Worm (Caenorhabditis elegans) whole organism, mixed stage, embryonic: ENCODE results near the gene hcp-1.

Source experiments
- M03D4.4 ChIP-seq: sonication (generic microtip); optimal IDR thresholded peaks from 2 replicates; lab custom pipeline; 2017; ENCODE audit warnings: mild to moderate bottlenecking, missing genetic modification characterization, missing compliant biosample characterization
- bed-3 ChIP-seq: fragments of 200-800 bp; sonication (Bioruptor generic); optimal IDR thresholded peaks from 3 replicates; lab custom pipeline; 2018; ENCODE audit warnings: mild to moderate bottlenecking, missing genetic modification characterization, moderate library complexity, missing compliant biosample characterization
- blmp-1 ChIP-seq: fragments of 150-350 bp; optimal IDR thresholded peaks from 2 replicates; lab custom pipeline; 2014; ENCODE audit warnings: missing biosample characterization, missing genetic modification characterization
- ceh-39 ChIP-seq: fragments of 150-350 bp; optimal IDR thresholded peaks from 2 replicates; lab custom pipeline; 2014; ENCODE audit warnings: missing biosample characterization, missing genetic modification characterization
- ceh-43 ChIP-seq: fragments of 200-800 bp; sonication (Bioruptor generic); optimal IDR thresholded peaks from 2 replicates; lab custom pipeline; 2018; ENCODE audit warnings: mild to moderate bottlenecking, missing genetic modification characterization, moderate library complexity, missing compliant biosample characterization
- ceh-83 ChIP-seq: fragments of 200-800 bp; sonication (Bioruptor generic); optimal IDR thresholded peaks from 2 replicates; lab custom pipeline; 2018; ENCODE audit warnings: mild to moderate bottlenecking, missing genetic modification characterization, missing compliant biosample characterization
- ces-1 ChIP-seq: fragments of 150-350 bp; optimal IDR thresholded peaks from 2 replicates; lab custom pipeline; 2014; ENCODE audit warnings: missing biosample characterization, missing genetic modification reagents, missing genetic modification characterization
- cnd-1 ChIP-seq: fragments of 200-800 bp; sonication (Bioruptor generic); optimal IDR thresholded peaks from 2 replicates; lab custom pipeline; 2018; ENCODE audit warnings: mild to moderate bottlenecking, missing genetic modification characterization, missing compliant biosample characterization
- drap-1 ChIP-seq: fragments of 200-800 bp; sonication (Bioruptor generic); optimal IDR thresholded peaks from 3 replicates; lab custom pipeline; 2018; ENCODE audit warnings: mild to moderate bottlenecking, missing genetic modification characterization, missing compliant biosample characterization
- elt-1 ChIP-seq: sonication (generic microtip); optimal IDR thresholded peaks from 2 replicates; lab custom pipeline; 2017; ENCODE audit warnings: missing genetic modification characterization, mild to moderate bottlenecking, missing compliant biosample characterization, antibody characterized with exemption, moderate library complexity, borderline replicate concordance; ENCODE audit not compliant: insufficient read depth
- ham-2 ChIP-seq: fragments of 200-800 bp; sonication (Bioruptor generic); optimal IDR thresholded peaks from 2 replicates; lab custom pipeline; 2018; ENCODE audit warnings: mild to moderate bottlenecking, missing genetic modification characterization, missing compliant biosample characterization
- hlh-1 ChIP-seq: fragments of 150-350 bp; optimal IDR thresholded peaks from 2 replicates; lab custom pipeline; 2014; ENCODE audit warnings: missing biosample characterization, missing genetic modification reagents, missing genetic modification characterization
- lin-13 ChIP-seq: fragments of 150-350 bp; optimal IDR thresholded peaks from 2 replicates; lab custom pipeline; 2014; ENCODE audit warnings: missing biosample characterization, missing genetic modification characterization
- lin-32 ChIP-seq: fragments of 200-800 bp; sonication (Bioruptor generic); optimal IDR thresholded peaks from 2 replicates; lab custom pipeline; 2018; ENCODE audit warnings: mild to moderate bottlenecking, missing genetic modification characterization, missing compliant biosample characterization
- lsy-2 ChIP-seq: fragments of 150-350 bp; optimal IDR thresholded peaks from 2 replicates; lab custom pipeline; 2014; ENCODE audit warnings: missing biosample characterization, missing genetic modification characterization
- mab-5 ChIP-seq: fragments of 150-350 bp; optimal IDR thresholded peaks from 2 replicates; lab custom pipeline; 2014; ENCODE audit warnings: missing biosample characterization, missing genetic modification characterization
- mep-1 ChIP-seq: fragments of 150-350 bp; optimal IDR thresholded peaks from 2 replicates; lab custom pipeline; 2017; ENCODE audit warnings: missing biosample characterization, missing genetic modification reagents, missing genetic modification characterization, inconsistent platforms
- mls-2 ChIP-seq: sonication (generic microtip); optimal IDR thresholded peaks from 2 replicates; lab custom pipeline; 2016; ENCODE audit warnings: mild to moderate bottlenecking, missing genetic modification characterization, moderate library complexity, missing compliant biosample characterization
- nhr-12 ChIP-seq: fragments of 150-350 bp; optimal IDR thresholded peaks from 2 replicates; lab custom pipeline; 2014; ENCODE audit warnings: missing biosample characterization, missing genetic modification characterization
- nhr-2 ChIP-seq: fragments of 150-350 bp; optimal IDR thresholded peaks from 2 replicates; lab custom pipeline; 2014; ENCODE audit warnings: missing biosample characterization, missing genetic modification characterization
- nhr-237 ChIP-seq: fragments of 150-350 bp; optimal IDR thresholded peaks from 2 replicates; lab custom pipeline; 2014; ENCODE audit warnings: missing biosample characterization, missing genetic modification characterization
- pha-4 ChIP-seq: fragments of 150-350 bp; optimal IDR thresholded peaks from 2 replicates; lab custom pipeline; 2018; ENCODE audit warnings: missing biosample characterization, missing genetic modification reagents, missing genetic modification characterization
- sem-2 ChIP-seq: fragments of 200-800 bp; sonication (Bioruptor generic); optimal IDR thresholded peaks from 2 replicates; lab custom pipeline; 2018; ENCODE audit warnings: mild to moderate bottlenecking, missing genetic modification characterization, missing compliant biosample characterization
- sptf-1 ChIP-seq: sonication (generic microtip); optimal IDR thresholded peaks from 2 replicates; lab custom pipeline; 2017; ENCODE audit warnings: mild to moderate bottlenecking, missing genetic modification characterization, moderate library complexity, missing compliant biosample characterization
- tbx-8 ChIP-seq: fragments of 200-800 bp; sonication (Bioruptor generic); optimal IDR thresholded peaks from 2 replicates; lab custom pipeline; 2018; ENCODE audit warnings: mild to moderate bottlenecking, missing genetic modification characterization, moderate library complexity, missing compliant biosample characterization
- unc-62 ChIP-seq: fragments of 150-350 bp; optimal IDR thresholded peaks from 2 replicates; lab custom pipeline; 2014; ENCODE audit warnings: missing biosample characterization, missing genetic modification reagents, missing genetic modification characterization
- ztf-11 ChIP-seq: fragments of 150-350 bp; optimal IDR thresholded peaks from 2 replicates; lab custom pipeline; 2014; ENCODE audit warnings: missing biosample characterization, missing genetic modification characterization

hcp-1 gene

DNA sequence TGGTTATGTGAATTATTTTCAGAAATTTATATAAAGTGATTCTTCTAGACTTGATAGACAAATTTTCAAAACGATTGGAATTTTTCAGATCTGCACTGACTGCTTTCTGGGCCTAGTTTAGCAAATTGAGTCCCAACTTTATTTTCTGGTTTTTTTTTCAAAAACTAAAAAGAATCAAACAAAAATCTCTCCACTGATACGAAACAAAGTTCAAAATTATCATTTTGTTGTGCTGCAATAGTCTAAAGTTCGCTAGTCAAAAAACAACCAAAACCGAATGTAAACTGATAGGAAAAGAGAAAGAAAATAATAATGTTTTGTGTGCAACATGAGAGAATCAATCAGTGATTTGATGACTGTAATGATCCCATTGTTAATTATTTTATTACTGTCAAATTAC lies 44.1 kb upstream of the hcp-1 start, which contains the start of gene lipl-4:
Gene lipl-4 (plus strand): TSS at position 301 of the 400 bp plus-strand sequence.
- TF ChIP-seq mab-5 (tag; lab: Kevin White, UChicago) (no peak), sptf-1 (tag; lab: Kevin White, UChicago) (no peak), nhr-2 (tag; lab: Kevin White, UChicago) (no peak), unc-62 (GFP tag; lab: Kevin White, UChicago) (no peak), pha-4 (tag; lab: Kevin White, UChicago) (no peak), ceh-43 (GFP tag; lab: Kevin White, UChicago) (no peak), tbx-8 (GFP tag; lab: Kevin White, UChicago) (no peak), ces-1 (GFP tag; lab: Kevin White, UChicago) (no peak), nhr-12 (tag; lab: Kevin White, UChicago) (no peak), lin-32 (GFP tag; lab: Kevin White, UChicago) (no peak), ztf-11 (tag; lab: Kevin White, UChicago) (no peak), blmp-1 (tag; lab: Kevin White, UChicago) (no peak)

DNA sequence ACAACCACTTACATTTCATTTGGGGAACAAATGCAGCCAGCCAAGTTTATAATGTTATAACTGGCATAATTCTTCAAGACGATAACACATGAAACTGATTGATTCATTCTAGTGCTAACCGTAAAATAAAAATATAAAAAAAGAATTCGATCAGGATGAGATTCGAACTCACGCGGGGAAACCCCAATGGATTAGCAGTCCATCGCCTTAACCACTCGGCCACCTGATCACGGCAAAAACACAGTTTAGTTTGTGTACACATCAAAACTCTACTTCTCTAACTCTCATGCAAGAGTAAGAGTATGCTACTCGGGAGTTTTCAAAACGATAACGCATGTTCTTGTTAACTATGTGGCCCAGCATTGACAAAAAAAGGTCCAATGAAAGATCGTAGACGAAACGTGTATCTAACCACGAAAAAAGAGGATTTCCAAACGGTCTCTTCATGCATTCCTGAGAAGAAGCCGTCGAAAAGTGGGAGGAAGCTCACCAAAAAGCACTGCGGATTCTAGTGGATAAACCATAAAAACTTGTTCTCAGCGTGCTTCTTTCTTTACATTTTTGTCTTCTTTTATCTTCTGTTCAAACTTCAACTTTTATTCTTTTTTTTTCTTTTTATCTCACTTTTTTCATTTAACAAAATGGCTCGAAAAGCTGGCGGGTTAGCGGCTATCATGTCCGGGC lies 42.1 kb upstream of the hcp-1 start, which contains the start of gene twk-10:
Gene twk-10 (plus strand): TSS at position 634 of the 684 bp plus-strand sequence.
- TF ChIP-seq ceh-83 (peak; percentile 48), elt-1 (no peak), cnd-1 (peak; percentile 35), ceh-39 (no peak), M03D4.4 (tag; lab: Kevin White, UChicago) (peak; percentile 17), sem-2 (peak; percentile 19)

DNA sequence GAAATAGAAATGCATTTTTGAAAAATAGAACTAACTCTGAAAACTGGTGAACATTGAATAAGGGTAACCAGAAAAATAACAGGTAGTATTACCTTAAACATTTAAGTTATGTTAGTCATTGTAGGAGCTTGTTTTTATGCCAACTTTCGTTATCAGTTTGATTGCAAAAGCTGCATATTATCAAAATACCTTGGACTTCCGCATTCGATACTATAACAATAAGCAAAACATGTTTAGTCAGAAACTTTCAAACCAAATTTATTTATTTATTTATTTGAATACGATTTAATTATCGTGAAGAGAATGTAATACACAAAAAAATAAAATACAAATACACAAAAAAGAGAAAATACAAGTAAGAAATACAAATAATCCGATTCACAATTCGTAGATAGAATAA lies 39.7 kb upstream of the hcp-1 start, which contains the start of gene K04A8.19:
Gene K04A8.19 (minus strand): TSS at position 101 of the 400 bp plus-strand sequence.
- TF ChIP-seq sptf-1 (tag; lab: Kevin White, UChicago) (no peak), hlh-1 (tag; lab: Kevin White, UChicago) (no peak), lin-32 (GFP tag; lab: Kevin White, UChicago) (no peak), pha-4 (tag; lab: Kevin White, UChicago) (no peak), blmp-1 (tag; lab: Kevin White, UChicago) (no peak), unc-62 (GFP tag; lab: Kevin White, UChicago) (no peak), mep-1 (tag; lab: Kevin White, UChicago) (no peak), ham-2 (GFP tag; lab: Kevin White, UChicago) (no peak), bed-3 (GFP tag; lab: Kevin White, UChicago) (no peak), nhr-237 (no peak), cnd-1 (no peak), mab-5 (tag; lab: Kevin White, UChicago) (no peak), lsy-2 (tag; lab: Kevin White, UChicago) (no peak), ceh-39 (no peak)

DNA sequence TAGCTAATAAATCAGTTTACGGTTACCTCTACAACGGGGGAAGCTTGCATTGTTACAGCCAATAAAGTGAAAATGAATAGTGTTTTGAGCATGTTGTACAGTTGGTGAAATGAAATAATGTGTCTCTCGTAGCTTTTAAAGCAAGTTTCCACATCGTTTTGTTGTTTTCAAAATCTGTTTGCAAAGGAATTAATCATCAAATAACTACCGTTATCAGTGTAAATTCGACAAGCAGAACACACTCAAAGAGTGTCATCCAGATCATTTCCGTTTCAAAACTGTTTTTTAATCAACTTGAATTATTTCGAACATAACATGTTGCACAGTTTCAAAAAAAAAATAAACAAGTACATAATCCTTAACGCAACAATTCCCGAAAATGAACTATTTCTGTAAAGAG lies 37.0 kb upstream of the hcp-1 start, which contains the start of gene spp-27:
Gene spp-27 (minus strand): TSS at position 101 of the 400 bp plus-strand sequence.
- TF ChIP-seq hlh-1 (tag; lab: Kevin White, UChicago) (no peak), nhr-2 (tag; lab: Kevin White, UChicago) (no peak), unc-62 (GFP tag; lab: Kevin White, UChicago) (no peak), M03D4.4 (tag; lab: Kevin White, UChicago) (no peak), mls-2 (tag; lab: Kevin White, UChicago) (no peak), mep-1 (tag; lab: Kevin White, UChicago) (no peak), lin-13 (tag; lab: Kevin White, UChicago) (no peak), ztf-11 (tag; lab: Kevin White, UChicago) (no peak), pha-4 (tag; lab: Kevin White, UChicago) (no peak), ces-1 (GFP tag; lab: Kevin White, UChicago) (no peak), mab-5 (tag; lab: Kevin White, UChicago) (no peak), nhr-237 (no peak), elt-1 (no peak), bed-3 (GFP tag; lab: Kevin White, UChicago) (no peak), sem-2 (no peak)

DNA sequence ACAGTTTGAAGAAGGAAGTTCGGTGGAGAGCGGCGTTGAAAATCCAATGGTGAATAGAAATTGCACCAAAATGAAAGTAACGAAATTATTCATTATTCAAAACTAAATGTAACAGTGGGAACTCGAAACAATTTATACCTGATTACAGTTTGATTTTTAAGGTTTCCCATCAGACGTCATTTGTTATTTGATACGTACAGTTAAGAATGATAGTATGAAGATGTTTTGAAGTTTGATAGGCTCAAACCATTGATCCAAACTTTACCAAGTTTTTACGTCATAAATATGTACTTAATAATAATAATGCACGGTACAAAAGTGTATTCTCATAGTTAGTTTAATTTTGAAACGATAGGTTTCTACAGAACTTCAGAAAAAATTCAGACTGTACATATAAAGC lies 35.9 kb upstream of the hcp-1 start, which contains the start of gene spp-20:
Gene spp-20 (minus strand): TSS at position 101 of the 400 bp plus-strand sequence.
- TF ChIP-seq ham-2 (GFP tag; lab: Kevin White, UChicago), result no peak

DNA sequence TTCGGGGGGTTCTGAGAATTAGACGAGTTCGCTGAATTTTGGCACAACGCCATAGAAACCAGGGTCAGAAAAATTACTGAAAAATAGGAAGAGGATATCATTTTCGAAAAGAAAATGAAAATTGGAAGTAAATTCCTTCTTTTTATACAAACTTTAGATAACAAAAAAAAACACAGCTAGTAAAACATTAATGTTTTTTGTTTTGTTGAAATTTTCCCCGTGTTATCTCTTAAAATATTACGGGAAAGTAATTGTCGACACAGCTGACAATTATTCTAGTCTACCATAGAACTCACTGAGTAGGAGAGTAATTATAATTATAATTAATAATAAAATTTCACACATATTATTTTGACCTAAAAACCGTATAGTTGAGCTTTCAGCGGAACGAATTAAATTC lies 34.9 kb upstream of the hcp-1 start, which contains the start of gene spp-26:
Gene spp-26 (minus strand): TSS at position 101 of the 400 bp plus-strand sequence.
- TF ChIP-seq blmp-1 (tag; lab: Kevin White, UChicago) (no peak), nhr-2 (tag; lab: Kevin White, UChicago) (no peak), lin-13 (tag; lab: Kevin White, UChicago) (no peak), nhr-237 (no peak), drap-1 (GFP tag; lab: Kevin White, UChicago) (no peak), unc-62 (GFP tag; lab: Kevin White, UChicago) (no peak)
